Worm (Caenorhabditis elegans) whole organism, young adult: ENCODE results near the gene flp-28.

Experiments
- B0261.1 ChIP-seq: sonication (generic microtip); optimal IDR thresholded peaks from 2 replicates; lab custom pipeline; 2016; ENCODE audit warnings: mild to moderate bottlenecking, missing genetic modification characterization, moderate library complexity, missing compliant biosample characterization
- K11D2.4 ChIP-seq: fragments of 200-800 bp; sonication (Bioruptor generic); IDR thresholded peaks from 2 replicates; pipeline ENCODE4 v1.3.6; 2022; ENCODE audit warnings: missing genetic modification reagents, missing genetic modification characterization, missing compliant biosample characterization
- T26A5.8 ChIP-seq: sonication (generic microtip); optimal IDR thresholded peaks from 2 replicates; lab custom pipeline; 2016; ENCODE audit warnings: missing genetic modification characterization, missing compliant biosample characterization
- Y95B8A.8 ChIP-seq: fragments of 200-800 bp; sonication (Bioruptor generic); IDR thresholded peaks from 2 replicates; pipeline ENCODE4 v1.3.6; 2022; ENCODE audit warnings: missing genetic modification reagents, missing genetic modification characterization, missing compliant biosample characterization
- ama-1 ChIP-seq, 3 experiments: fragments of 150-350 bp in 1 of 3; sonication (generic microtip) in 2 of 3; optimal IDR thresholded peaks; 2 replicates each; lab custom pipeline; 2014 to 2018; ENCODE audit warnings: missing biosample characterization in 2 of 3, missing genetic modification characterization in 2 of 3, missing genetic modification reagents in 2 of 3
- attf-6 ChIP-seq: fragments of 200-800 bp; sonication (Bioruptor generic); IDR thresholded peaks from 2 replicates; pipeline ENCODE4 v1.3.6; 2022; ENCODE audit warnings: missing genetic modification reagents, missing genetic modification characterization, missing compliant biosample characterization
- ceh-100 ChIP-seq: fragments of 200-800 bp; sonication (Bioruptor generic); IDR thresholded peaks from 2 replicates; pipeline ENCODE4 v1.3.6; 2022; ENCODE audit warnings: missing genetic modification reagents, missing genetic modification characterization, missing compliant biosample characterization
- ceh-40 ChIP-seq: fragments of 200-800 bp; sonication (Bioruptor generic); IDR thresholded peaks from 2 replicates; pipeline ENCODE4 v1.3.6; 2022; ENCODE audit warnings: missing genetic modification characterization, missing compliant biosample characterization
- lir-1 ChIP-seq: fragments of 200-800 bp; sonication (Bioruptor generic); conservative IDR thresholded peaks from 2 replicates; pipeline ENCODE4 v1.3.6; 2022; ENCODE audit warnings: missing genetic modification reagents, missing genetic modification characterization, missing compliant biosample characterization
- nfya-1 ChIP-seq: sonication (generic microtip); optimal IDR thresholded peaks from 2 replicates; lab custom pipeline; 2017; ENCODE audit warnings: antibody characterized with exemption, missing compliant biosample characterization, missing genetic modification characterization, borderline replicate concordance; ENCODE audit not compliant: insufficient read depth
- nfya-2 ChIP-seq: fragments of 200-800 bp; sonication (Bioruptor generic); IDR thresholded peaks from 2 replicates; pipeline ENCODE4 v1.3.6; 2022; ENCODE audit warnings: missing genetic modification reagents, missing genetic modification characterization, missing compliant biosample characterization
- unc-130 ChIP-seq: sonication (generic microtip); optimal IDR thresholded peaks from 2 replicates; lab custom pipeline; 2016; ENCODE audit warnings: missing genetic modification reagents, missing genetic modification characterization, missing compliant biosample characterization
- unc-62 ChIP-seq: fragments of 150-350 bp; optimal IDR thresholded peaks from 2 replicates; lab custom pipeline; 2014; ENCODE audit warnings: missing biosample characterization, missing genetic modification reagents, missing genetic modification characterization

DNA sequence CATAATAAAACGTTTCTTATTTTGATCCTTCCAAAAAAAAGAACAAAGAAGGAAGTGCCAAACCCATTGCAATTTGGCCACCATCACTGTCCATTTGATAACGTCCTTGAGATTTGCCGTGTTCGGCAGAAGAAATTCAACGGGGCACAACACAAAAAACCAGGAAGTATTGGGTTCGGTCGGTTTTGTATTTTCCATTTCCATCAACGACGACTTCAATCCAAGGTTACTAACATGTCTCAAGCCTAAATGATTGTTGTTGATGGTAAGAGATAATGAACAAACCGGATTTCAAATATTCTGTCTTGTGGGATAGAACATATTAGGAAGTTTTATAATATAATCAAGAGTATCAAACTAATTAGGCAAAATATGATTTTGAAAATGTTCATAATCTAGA lies 11.4 kb downstream of the flp-28 start:
- no peak for TF ChIP-seq B0261.1 (tag; lab: Kevin White, UChicago)
- no peak for TF ChIP-seq ama-1 (optimal IDR thresholded peaks at IDR 0.05; lab: Kevin White, UChicago)
- no peak for TF ChIP-seq ama-1 (GFP tag; optimal IDR thresholded peaks at IDR 0.05; lab: Kevin White, UChicago)
- no peak for TF ChIP-seq ceh-100 (GFP tag; lab: Robert Waterston, UW)
- no peak for TF ChIP-seq nfya-1 (tag; lab: Kevin White, UChicago)
- TF ChIP-seq lir-1 (GFP tag; lab: Robert Waterston, UW) = no peak
- TF ChIP-seq ceh-40 (GFP tag; lab: Robert Waterston, UW) = no peak
- TF ChIP-seq T26A5.8 (tag; lab: Kevin White, UChicago) = no peak
- no peak for TF ChIP-seq K11D2.4 (GFP tag; lab: Robert Waterston, UW)
- TF ChIP-seq Y95B8A.8 = no peak
- TF ChIP-seq nfya-2 (GFP tag; lab: Robert Waterston, UW) = no peak
- TF ChIP-seq unc-62 (GFP tag; lab: Kevin White, UChicago) = no peak
- no peak for TF ChIP-seq attf-6 (GFP tag; lab: Robert Waterston, UW)
- no peak for TF ChIP-seq unc-130
